Worm (Caenorhabditis elegans) whole organism, young adult: ENCODE data around the gene clec-185.

Source experiments
- B0035.1 ChIP-seq: sonication (generic microtip); optimal IDR thresholded peaks from 2 replicates; lab custom pipeline; 2016; ENCODE audit warnings: missing genetic modification characterization, mild to moderate bottlenecking, missing compliant biosample characterization, missing genotype, missing genetic modification reagents
- C17E4.6 ChIP-seq: fragments of 200-800 bp; sonication (Bioruptor generic); IDR thresholded peaks from 2 replicates; pipeline ENCODE4 v1.3.6; 2022; ENCODE audit warnings: missing genetic modification reagents, missing genetic modification characterization, missing compliant biosample characterization
- F49E8.2 ChIP-seq: sonication (generic microtip); optimal IDR thresholded peaks from 3 replicates; lab custom pipeline; 2017; ENCODE audit warnings: missing genetic modification characterization, mild to moderate bottlenecking, missing compliant biosample characterization, antibody characterized with exemption, moderate library complexity; ENCODE audit not compliant: insufficient read depth
- Y53G8AR.9 ChIP-seq: fragments of 200-800 bp; sonication (Bioruptor generic); conservative IDR thresholded peaks from 2 replicates; pipeline ENCODE4 v1.3.6; 2022; ENCODE audit warnings: missing genetic modification reagents, missing genetic modification characterization, missing compliant biosample characterization
- ama-1 ChIP-seq, 3 experiments: fragments of 150-350 bp in 1 of 3; sonication (generic microtip) in 2 of 3; optimal IDR thresholded peaks; 2 replicates each; lab custom pipeline; 2014 to 2018; ENCODE audit warnings: missing biosample characterization in 2 of 3, missing genetic modification characterization in 2 of 3, missing genetic modification reagents in 2 of 3
- athp-1 ChIP-seq: sonication (generic microtip); optimal IDR thresholded peaks from 2 replicates; lab custom pipeline; 2017; ENCODE audit warnings: mild to moderate bottlenecking, missing genetic modification characterization, missing compliant biosample characterization
- attf-5 ChIP-seq: fragments of 200-800 bp; sonication (Bioruptor generic); optimal IDR thresholded peaks from 2 replicates; lab custom pipeline; 2018; ENCODE audit warnings: mild to moderate bottlenecking, missing genetic modification characterization, missing compliant biosample characterization
- bed-2 ChIP-seq: fragments of 200-800 bp; sonication (Bioruptor generic); IDR thresholded peaks from 2 replicates; pipeline ENCODE4 v1.3.6; 2022; ENCODE audit warnings: missing genetic modification reagents, missing genetic modification characterization, missing compliant biosample characterization
- ceh-100 ChIP-seq: fragments of 200-800 bp; sonication (Bioruptor generic); IDR thresholded peaks from 2 replicates; pipeline ENCODE4 v1.3.6; 2022; ENCODE audit warnings: missing genetic modification reagents, missing genetic modification characterization, missing compliant biosample characterization
- hrde-1 ChIP-seq: sonication (generic microtip); optimal IDR thresholded peaks from 2 replicates; lab custom pipeline; 2016; ENCODE audit warnings: missing genetic modification characterization, mild to moderate bottlenecking, missing compliant biosample characterization, moderate library complexity, missing genotype, missing genetic modification reagents, borderline replicate concordance
- hsf-1 ChIP-seq: fragments of 200-800 bp; sonication (Bioruptor generic); IDR thresholded peaks from 2 replicates; pipeline ENCODE4 v1.3.6; 2022; ENCODE audit warnings: missing genetic modification reagents, missing genetic modification characterization, missing compliant biosample characterization
- lin-35 ChIP-seq, 3 experiments: fragments of 150-350 bp in 2 of 3; sonication (generic microtip) in 1 of 3; optimal IDR thresholded peaks; 2 replicates each; lab custom pipeline; 2014 to 2018; ENCODE audit warnings: missing biosample characterization in 3 of 3, missing genetic modification characterization in 3 of 3, missing genetic modification reagents in 3 of 3

DNA sequence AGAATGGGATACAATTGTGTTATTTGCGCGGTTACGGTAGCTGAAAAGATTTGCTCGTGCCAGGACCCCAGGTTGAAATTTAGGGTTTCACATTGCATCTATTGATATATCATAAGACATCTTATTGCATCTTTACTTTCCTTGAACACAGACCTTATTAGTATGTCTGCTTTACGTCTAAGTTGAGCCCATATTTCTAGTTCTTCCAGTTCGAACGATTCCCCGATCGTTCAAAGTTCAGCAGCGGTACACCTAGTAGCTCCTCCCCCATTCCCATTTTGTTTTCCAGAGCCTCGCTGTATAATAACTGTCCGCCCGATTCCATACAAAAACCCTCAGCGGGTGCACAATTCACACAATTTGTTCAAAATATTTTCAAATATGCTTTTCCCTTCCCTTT, 3.3 kb downstream of the clec-185 start, which contains the start of gene C25G4.17:
- TF ChIP-seq athp-1 (tag; lab: Kevin White, UChicago) (no peak), attf-5 (GFP tag; lab: Kevin White, UChicago) (no peak), C17E4.6 (GFP tag; lab: Robert Waterston, UW) (no peak), hsf-1 (GFP tag; lab: Robert Waterston, UW) (no peak), ama-1 (optimal IDR thresholded peaks at IDR 0.05; lab: Kevin White, UChicago) (no peak), ama-1 (GFP tag; optimal IDR thresholded peaks at IDR 0.05; lab: Kevin White, UChicago) (no peak), bed-2 (GFP tag; lab: Robert Waterston, UW) (no peak), ceh-100 (no peak), Y53G8AR.9 (GFP tag; lab: Robert Waterston, UW) (no peak), F49E8.2 (no peak), hrde-1 (no peak), B0035.1 (tag; lab: Kevin White, UChicago) (no peak), lin-35 (GFP tag; optimal IDR thresholded peaks at IDR 0.05; lab: Kevin White, UChicago) (no peak)
